Worm (Caenorhabditis elegans) whole organism, L4 larva: ENCODE measurements around the gene hmg-5.

ENCODE experiments used
- Y105C5A.15 ChIP-seq: fragments of 200-800 bp; sonication (Bioruptor generic); IDR thresholded peaks from 2 replicates; pipeline ENCODE4 v1.3.6; 2022; ENCODE audit warnings: missing genetic modification characterization, missing compliant biosample characterization
- ces-1 ChIP-seq: fragments of 150-350 bp; sonication (generic microtip); optimal IDR thresholded peaks from 4 replicates; lab custom pipeline; 2014; ENCODE audit warnings: missing biosample characterization, missing genetic modification reagents, missing genetic modification characterization
- jun-1 ChIP-seq: fragments of 150-350 bp; optimal IDR thresholded peaks from 2 replicates; lab custom pipeline; 2014; ENCODE audit warnings: missing biosample characterization, missing genetic modification reagents, missing genetic modification characterization
- php-3 ChIP-seq: fragments of 200-800 bp; sonication (Bioruptor generic); IDR thresholded peaks from 2 replicates; pipeline ENCODE4 v1.3.6; 2022; ENCODE audit warnings: missing genetic modification reagents, missing genetic modification characterization, missing compliant biosample characterization

ce11 chrIV:7661569-7661968 lies 15.6 kb upstream of the hmg-5 start:
- no peak for TF ChIP-seq jun-1 (tag; lab: Kevin White, UChicago)
- no peak for TF ChIP-seq ces-1
- no peak for TF ChIP-seq Y105C5A.15 (GFP tag; lab: Robert Waterston, UW)
- no peak for TF ChIP-seq php-3 (GFP tag; lab: Robert Waterston, UW)
